Worm (Caenorhabditis elegans): Measurements from ENCODE around the gene W03C9.1.

DNA sequence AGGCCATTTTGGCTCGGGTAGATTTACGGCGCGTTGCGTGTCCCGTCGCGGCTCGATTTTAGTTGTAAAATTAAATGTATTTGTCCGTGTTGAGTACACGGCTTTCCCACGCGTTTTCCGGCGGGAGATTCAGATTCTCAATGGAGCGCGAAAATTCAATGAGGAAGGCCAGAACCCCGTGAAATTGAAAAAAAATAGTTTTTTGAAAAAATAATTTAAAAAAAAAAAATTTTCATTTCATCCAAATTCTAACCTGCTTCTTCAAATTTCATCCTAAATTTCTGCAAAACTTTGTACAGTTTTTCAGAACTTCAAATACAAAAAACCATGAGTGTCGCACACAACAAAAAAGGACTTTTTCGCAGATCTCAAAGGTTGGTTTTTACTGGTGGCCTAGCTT, 46.8 kb upstream of the W03C9.1 start, which contains the start of gene glb-29:
- TF ChIP-seq zag-1 (tag; optimal IDR thresholded peaks at IDR 0.05) (no peak), nhr-43 (tag; optimal IDR thresholded peaks at IDR 0.05; ENCODE audit: poor library complexity, severe bottlenecking) (no peak), nhr-237 (tag; optimal IDR thresholded peaks at IDR 0.05) (no peak)

Data from whole organism, L3 larva.